Worm (Caenorhabditis elegans) whole organism, L3 larva: ENCODE data around the gene cpz-2.

Experiments used
- R02D3.7 ChIP-seq: fragments of 150-350 bp; optimal IDR thresholded peaks from 2 replicates; lab custom pipeline; 2014; ENCODE audit warnings: missing biosample characterization, missing genetic modification characterization
- ama-1 ChIP-seq: fragments of 150-350 bp; optimal IDR thresholded peaks from 2 replicates; lab custom pipeline; 2018
- egl-5 ChIP-seq: fragments of 150-350 bp; optimal IDR thresholded peaks from 2 replicates; lab custom pipeline; 2017; ENCODE audit warnings: missing biosample characterization, missing genetic modification reagents, missing genetic modification characterization, inconsistent platforms
- fos-1 ChIP-seq: fragments of 150-350 bp; optimal IDR thresholded peaks from 2 replicates; lab custom pipeline; 2014; ENCODE audit warnings: missing biosample characterization, missing genetic modification characterization
- nhr-11 ChIP-seq: fragments of 150-350 bp; optimal IDR thresholded peaks from 2 replicates; lab custom pipeline; 2014; ENCODE audit warnings: missing biosample characterization, missing genetic modification characterization
- nhr-12 ChIP-seq: fragments of 150-350 bp; optimal IDR thresholded peaks from 2 replicates; lab custom pipeline; 2014; ENCODE audit warnings: missing biosample characterization, missing genetic modification characterization
- ztf-11 ChIP-seq: fragments of 150-350 bp; optimal IDR thresholded peaks from 2 replicates; lab custom pipeline; 2014; ENCODE audit warnings: missing biosample characterization, missing genetic modification characterization

ce11 chrV:13342235-13342634 is 38.8 kb upstream of the cpz-2 start:
- TF ChIP-seq nhr-11 (tag; lab: Kevin White, UChicago) (no peak), fos-1 (no peak), egl-5 (no peak), ztf-11 (no peak), R02D3.7 (tag; lab: Kevin White, UChicago) (no peak), nhr-12 (tag; lab: Kevin White, UChicago) (no peak), ama-1 (lab: Kevin White, UChicago) (no peak)
